Fruit fly (Drosophila melanogaster): ENCODE measurements around the gene CG7376.

DNA sequence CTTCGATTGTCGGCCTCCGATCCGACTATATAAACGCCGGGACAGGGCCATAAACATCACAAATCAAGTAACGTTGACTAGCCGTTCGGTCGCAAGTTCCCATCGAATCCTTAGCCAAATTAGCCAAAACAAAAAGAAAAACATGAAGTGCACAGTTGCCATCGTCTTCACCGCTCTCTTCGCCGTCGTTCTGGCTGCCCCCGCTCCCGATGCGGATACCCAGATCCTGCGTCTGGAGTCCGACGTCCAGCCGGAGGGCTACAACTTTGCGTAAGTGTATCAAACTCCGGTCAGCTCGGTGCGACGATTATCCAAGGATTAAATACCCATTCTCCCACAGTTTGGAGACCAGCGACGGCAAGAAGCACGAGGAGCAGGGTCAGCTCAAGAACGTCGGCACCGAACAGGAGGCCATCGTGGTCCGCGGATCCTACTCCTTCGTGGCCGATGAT is 29.3 kb upstream of the CG7376 start, which contains the start of gene Lcp65Ac:
- TF ChIP-seq sens (GFP tag) (no peak), Ets65A (GFP tag) (peak; percentile 93), pzg (GFP tag; optimal IDR thresholded peaks at IDR 0.05) (no peak), insv (GFP tag; optimal IDR thresholded peaks at IDR 0.05) (no peak), Drgx (GFP tag; IDR thresholded peaks at IDR 0.05) (no peak), Antp (GFP tag; optimal IDR thresholded peaks at IDR 0.05) (no peak), CG7357 (GFP tag; IDR thresholded peaks at IDR 0.05) (no peak), Vsx1 (GFP tag; optimal IDR thresholded peaks at IDR 0.05) (no peak), CG12391 (tag; optimal IDR thresholded peaks at IDR 0.05) (no peak), lilli (GFP tag; optimal IDR thresholded peaks at IDR 0.05) (no peak), CG11695 (GFP tag; IDR thresholded peaks at IDR 0.05) (no peak)
